Worm (Caenorhabditis elegans) whole organism, L1 larva: ENCODE results near the gene igeg-2.
"Not testable (repeated sequence)": the region's sequence is repeated elsewhere in the genome, so short reads cannot be mapped to it uniquely, and the experiment has no call there.

Experiments used
- C04F5.9 ChIP-seq: sonication (generic microtip); optimal IDR thresholded peaks from 2 replicates; lab custom pipeline; 2016; ENCODE audit warnings: missing genetic modification characterization, missing compliant biosample characterization
- C16A3.4 ChIP-seq: fragments of 150-350 bp; optimal IDR thresholded peaks from 2 replicates; lab custom pipeline; 2014; ENCODE audit warnings: missing biosample characterization, missing genetic modification characterization
- C34B4.2 ChIP-seq: sonication (generic microtip); optimal IDR thresholded peaks from 2 replicates; lab custom pipeline; 2017; ENCODE audit warnings: mild to moderate bottlenecking, missing genetic modification characterization, missing compliant biosample characterization
- aha-1 ChIP-seq: fragments of 150-350 bp; optimal IDR thresholded peaks from 2 replicates; lab custom pipeline; 2014; ENCODE audit warnings: missing biosample characterization, missing genetic modification characterization
- ama-1 ChIP-seq: fragments of 150-350 bp; optimal IDR thresholded peaks from 2 replicates; lab custom pipeline; 2014
- blmp-1 ChIP-seq: fragments of 150-350 bp; optimal IDR thresholded peaks from 2 replicates; lab custom pipeline; 2014; ENCODE audit warnings: missing biosample characterization, missing genetic modification characterization
- ceh-8 ChIP-seq: fragments of 200-800 bp; sonication (Bioruptor generic); optimal IDR thresholded peaks from 2 replicates; lab custom pipeline; 2018; ENCODE audit warnings: mild to moderate bottlenecking, missing genetic modification characterization, moderate library complexity, missing compliant biosample characterization
- ceh-82 ChIP-seq, 3 experiments: fragments of 150-350 bp in 1 of 3; sonication (generic microtip) in 2 of 3; optimal IDR thresholded peaks; 2 replicates each; lab custom pipeline; 2014 to 2017; ENCODE audit warnings: missing biosample characterization in 3 of 3, missing genetic modification characterization in 3 of 3
- efl-1 ChIP-seq, 4 experiments: fragments of 150-350 bp; optimal IDR thresholded peaks in 3 of 4; peaks in 1 of 4; 1 replicate in 1 of 4; 2 replicates in 3 of 4; lab custom pipeline; 2014; ENCODE audit warnings: missing biosample characterization in 2 of 4, missing genetic modification characterization in 2 of 4, missing genetic modification reagents in 2 of 4
- efl-3 ChIP-seq: fragments of 200-800 bp; sonication (Bioruptor generic); optimal IDR thresholded peaks from 2 replicates; lab custom pipeline; 2018; ENCODE audit warnings: mild to moderate bottlenecking, missing genetic modification characterization, missing compliant biosample characterization
- egl-27 ChIP-seq, 2 experiments: fragments of 150-350 bp in 1 of 2; sonication (generic microtip); optimal IDR thresholded peaks; 3 replicates each; lab custom pipeline; 2017 to 2018; ENCODE audit warnings: missing biosample characterization in 2 of 2, missing genetic modification characterization in 2 of 2, missing genetic modification reagents in 2 of 2
- elt-2 ChIP-seq: sonication (generic microtip); optimal IDR thresholded peaks from 2 replicates; lab custom pipeline; 2016; ENCODE audit warnings: missing genetic modification characterization, mild to moderate bottlenecking, inconsistent platforms, missing compliant biosample characterization, missing genetic modification reagents
- elt-3 ChIP-seq, 6 experiments: fragments of 150-350 bp in 1 of 6; sonication (generic microtip); optimal IDR thresholded peaks; 2 replicates each; lab custom pipeline; 2017 to 2018; ENCODE audit warnings: missing biosample characterization in 6 of 6, missing genetic modification characterization in 6 of 6, inconsistent platforms in 1 of 6
- fkh-4 ChIP-seq: sonication (generic microtip); optimal IDR thresholded peaks from 2 replicates; lab custom pipeline; 2016; ENCODE audit warnings: missing compliant biosample characterization, missing genetic modification characterization, borderline replicate concordance
- fos-1 ChIP-seq: fragments of 150-350 bp; optimal IDR thresholded peaks from 2 replicates; lab custom pipeline; 2014; ENCODE audit warnings: missing biosample characterization, missing genetic modification characterization
- hlh-17 ChIP-seq: fragments of 200-800 bp; sonication (Bioruptor generic); optimal IDR thresholded peaks from 2 replicates; lab custom pipeline; 2018; ENCODE audit warnings: missing genetic modification characterization, mild to moderate bottlenecking, missing compliant biosample characterization, moderate library complexity, borderline replicate concordance
- hlh-4 ChIP-seq: sonication (generic microtip); optimal IDR thresholded peaks from 2 replicates; lab custom pipeline; 2016; ENCODE audit warnings: mild to moderate bottlenecking, missing genetic modification characterization, missing compliant biosample characterization
- irx-1 ChIP-seq: sonication (generic microtip); optimal IDR thresholded peaks from 2 replicates; lab custom pipeline; 2016; ENCODE audit warnings: missing genetic modification characterization, missing compliant biosample characterization
- lin-39 ChIP-seq: fragments of 150-350 bp; optimal IDR thresholded peaks from 2 replicates; lab custom pipeline; 2014; ENCODE audit warnings: missing biosample characterization, missing genetic modification reagents, missing genetic modification characterization
- lsy-2 ChIP-seq, 2 experiments: fragments of 150-350 bp; optimal IDR thresholded peaks; 2 replicates each; lab custom pipeline; 2014; ENCODE audit warnings: missing biosample characterization in 2 of 2, missing genetic modification characterization in 2 of 2
- mab-9 ChIP-seq: fragments of 200-800 bp; sonication (Bioruptor generic); IDR thresholded peaks from 2 replicates; pipeline ENCODE4 v1.3.6; 2022; ENCODE audit warnings: missing genetic modification reagents, missing genetic modification characterization, missing compliant biosample characterization
- nhr-12 ChIP-seq: sonication (generic microtip); optimal IDR thresholded peaks from 2 replicates; lab custom pipeline; 2017; ENCODE audit warnings: missing biosample characterization, missing genetic modification characterization
- nhr-28 ChIP-seq: fragments of 150-350 bp; optimal IDR thresholded peaks from 2 replicates; lab custom pipeline; 2014; ENCODE audit warnings: missing biosample characterization, missing genetic modification characterization
- nhr-47 ChIP-seq: sonication (generic microtip); optimal IDR thresholded peaks from 2 replicates; lab custom pipeline; 2016; ENCODE audit warnings: mild to moderate bottlenecking, missing genetic modification characterization, moderate library complexity, missing compliant biosample characterization
- nhr-77 ChIP-seq: fragments of 150-350 bp; optimal IDR thresholded peaks from 2 replicates; lab custom pipeline; 2014; ENCODE audit warnings: missing biosample characterization, missing genetic modification characterization
- nhr-90 ChIP-seq: sonication (generic microtip); optimal IDR thresholded peaks from 2 replicates; lab custom pipeline; 2016; ENCODE audit warnings: mild to moderate bottlenecking, missing genetic modification characterization, missing compliant biosample characterization; ENCODE audit not compliant: poor library complexity
- pag-3 ChIP-seq: sonication (generic microtip); optimal IDR thresholded peaks from 2 replicates; lab custom pipeline; 2017; ENCODE audit warnings: missing genetic modification characterization, mild to moderate bottlenecking, missing compliant biosample characterization, antibody characterized with exemption, borderline replicate concordance; ENCODE audit not compliant: insufficient read depth
- pax-3 ChIP-seq: fragments of 200-800 bp; sonication (Bioruptor generic); optimal IDR thresholded peaks from 2 replicates; lab custom pipeline; 2018; ENCODE audit warnings: mild to moderate bottlenecking, missing genetic modification characterization, moderate library complexity, missing compliant biosample characterization
- pqm-1 ChIP-seq: sonication (generic microtip); optimal IDR thresholded peaks from 3 replicates; lab custom pipeline; 2017; ENCODE audit warnings: missing biosample characterization, missing genetic modification characterization
- skn-1 ChIP-seq: fragments of 150-350 bp; optimal IDR thresholded peaks from 2 replicates; lab custom pipeline; 2014; ENCODE audit warnings: missing biosample characterization, missing genetic modification characterization
- snpc-4 ChIP-seq: fragments of 150-350 bp; optimal IDR thresholded peaks from 2 replicates; lab custom pipeline; 2014; ENCODE audit warnings: missing biosample characterization, missing genetic modification characterization
- sptf-1 ChIP-seq: fragments of 150-350 bp; optimal IDR thresholded peaks from 2 replicates; lab custom pipeline; 2014; ENCODE audit warnings: missing biosample characterization, missing genetic modification characterization
- tbx-2 ChIP-seq: sonication (generic microtip); optimal IDR thresholded peaks from 2 replicates; lab custom pipeline; 2016; ENCODE audit warnings: missing genetic modification characterization, missing compliant biosample characterization
- tlp-1 ChIP-seq: fragments of 150-350 bp; optimal IDR thresholded peaks from 2 replicates; lab custom pipeline; 2014; ENCODE audit warnings: missing biosample characterization, missing genetic modification characterization
- unc-30 ChIP-seq: sonication (generic microtip); optimal IDR thresholded peaks from 2 replicates; lab custom pipeline; 2017; ENCODE audit warnings: missing biosample characterization, missing genetic modification characterization
- unc-98 ChIP-seq: fragments of 200-800 bp; sonication (Bioruptor generic); IDR thresholded peaks from 2 replicates; pipeline ENCODE4 v1.3.6; 2022; ENCODE audit warnings: missing genetic modification characterization, missing compliant biosample characterization
- vab-15 ChIP-seq: sonication (generic microtip); optimal IDR thresholded peaks from 2 replicates; lab custom pipeline; 2017; ENCODE audit warnings: missing genotype, mild to moderate bottlenecking, missing genetic modification characterization, missing compliant biosample characterization
- xbp-1 ChIP-seq: sonication (generic microtip); optimal IDR thresholded peaks from 2 replicates; lab custom pipeline; 2016; ENCODE audit warnings: missing genetic modification characterization, missing compliant biosample characterization
- zip-4 ChIP-seq: fragments of 200-800 bp; sonication (Bioruptor generic); optimal IDR thresholded peaks from 2 replicates; lab custom pipeline; 2018; ENCODE audit warnings: mild to moderate bottlenecking, missing genetic modification characterization, moderate library complexity, missing compliant biosample characterization
- ztf-4 ChIP-seq: fragments of 150-350 bp; optimal IDR thresholded peaks from 2 replicates; lab custom pipeline; 2014; ENCODE audit warnings: missing biosample characterization, missing genetic modification characterization

Gene igeg-2

ce11 chrX:11439740-11440139, 6.7 kb downstream of the igeg-2 start, which contains the start of gene F46C3.7:
F46C3.7 (plus strand) TSS chrX:11440040.
- not testable (repeated sequence) for TF ChIP-seq hlh-4 (tag; lab: Kevin White, UChicago); egl-27 (tag; optimal IDR thresholded peaks at IDR 0.05; lab: Kevin White, UChicago); mab-9 (GFP tag; lab: Robert Waterston, UW)

- TF ChIP-seq ama-1 (lab: Kevin White, UChicago), result no peak
- TF ChIP-seq tbx-2 (tag; lab: Kevin White, UChicago), result no peak
- no peak for TF ChIP-seq snpc-4 (tag; lab: Kevin White, UChicago)
- TF ChIP-seq nhr-28 (tag; lab: Kevin White, UChicago), result no peak
- TF ChIP-seq nhr-90, result no peak
- no peak for TF ChIP-seq efl-3 (GFP tag; lab: Kevin White, UChicago)
- TF ChIP-seq C34B4.2 (tag; lab: Kevin White, UChicago), result no peak
- no peak for TF ChIP-seq irx-1 (tag; lab: Kevin White, UChicago)
- TF ChIP-seq lin-39, result no peak
- TF ChIP-seq efl-1 (optimal IDR thresholded peaks at IDR 0.05; lab: Kevin White, UChicago), result no peak
- no peak for TF ChIP-seq efl-1 (GFP tag; optimal IDR thresholded peaks at IDR 0.05 in 1 of 2; lab: Kevin White, UChicago)
- no peak for TF ChIP-seq nhr-47
- no peak for TF ChIP-seq lsy-2 (tag; optimal IDR thresholded peaks at IDR 0.05; lab: Kevin White, UChicago)
- no peak for TF ChIP-seq fos-1 (tag; lab: Kevin White, UChicago)
- TF ChIP-seq fkh-4 (tag; lab: Kevin White, UChicago), result no peak
- TF ChIP-seq unc-30, result no peak
- no peak for TF ChIP-seq skn-1 (tag; lab: Kevin White, UChicago)
Observed at ce11 chrX:11437716-11438115, 8.7 kb downstream of the igeg-2 start.

DNA sequence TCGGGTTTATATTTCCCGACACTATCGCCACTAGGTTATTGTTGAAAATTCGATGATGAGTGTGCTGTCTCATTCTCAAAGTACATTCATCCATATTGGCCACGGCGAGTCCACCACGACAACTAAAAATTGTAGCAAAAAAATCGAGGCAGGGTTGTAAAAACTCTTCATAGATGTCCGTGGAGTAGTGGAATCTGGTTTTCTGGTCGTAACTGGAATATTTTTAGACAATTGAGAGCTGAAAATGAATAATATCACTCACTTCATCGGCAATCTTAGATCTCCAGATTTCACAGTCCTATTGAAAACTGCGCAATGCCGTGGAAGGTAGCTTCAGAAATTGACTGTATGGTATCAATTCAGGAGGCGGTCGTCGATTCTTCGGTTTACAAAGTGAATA, 10.9 kb downstream of the igeg-2 start:
- TF ChIP-seq pqm-1 (no peak), unc-98 (no peak), pag-3 (no peak), ceh-8 (GFP tag; lab: Kevin White, UChicago) (no peak), nhr-12 (no peak)
- TF ChIP-seq, all 84 proteins: peak for 0

- TF ChIP-seq fkh-4 (tag; lab: Kevin White, UChicago) (no peak), ztf-4 (no peak), C34B4.2 (tag; lab: Kevin White, UChicago) (no peak), nhr-90 (no peak), sptf-1 (tag; lab: Kevin White, UChicago) (no peak), blmp-1 (tag; lab: Kevin White, UChicago) (peak; percentile 10), C16A3.4 (tag; lab: Kevin White, UChicago) (no peak), vab-15 (no peak)
Observed at ce11 chrX:11433488-11433887, 12.9 kb downstream of the igeg-2 start, which contains the start of gene hum-4. hum-4 (minus strand) TSS chrX:11433588.

DNA sequence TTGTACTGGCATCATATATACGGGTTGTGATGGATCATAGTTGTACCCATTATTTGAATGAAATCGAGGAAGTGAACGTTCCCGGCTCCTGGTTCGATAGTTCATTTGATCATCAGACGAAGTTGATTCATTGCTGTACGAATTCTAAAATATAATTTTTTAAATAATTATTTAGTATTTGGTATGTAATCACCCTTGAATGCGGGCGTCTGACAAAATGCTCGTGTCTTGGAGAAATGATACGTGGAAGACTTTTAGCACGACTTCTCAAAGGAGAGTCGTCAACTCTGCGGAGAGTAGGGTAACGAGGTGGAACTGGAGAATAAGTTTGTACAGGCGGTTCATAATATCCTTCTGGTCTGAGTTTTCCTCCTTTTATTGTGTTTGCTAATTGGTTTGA, 18.9 kb downstream of the igeg-2 start:
- no peak for TF ChIP-seq tlp-1 (tag; lab: Kevin White, UChicago)
- TF ChIP-seq nhr-77 (tag; lab: Kevin White, UChicago), result no peak
- no peak for TF ChIP-seq lsy-2 (tag; optimal IDR thresholded peaks at IDR 0.05; lab: Kevin White, UChicago)
- no peak for TF ChIP-seq xbp-1 (tag; lab: Kevin White, UChicago)
- no peak for TF ChIP-seq aha-1 (tag; lab: Kevin White, UChicago)
- TF ChIP-seq elt-3 (tag; optimal IDR thresholded peaks at IDR 0.05; lab: Kevin White, UChicago), result no peak
- no peak for TF ChIP-seq pag-3
- no peak for TF ChIP-seq C04F5.9 (tag; lab: Kevin White, UChicago)
- no peak for TF ChIP-seq efl-1 (optimal IDR thresholded peaks at IDR 0.05; lab: Kevin White, UChicago)
- TF ChIP-seq efl-1 (GFP tag; optimal IDR thresholded peaks at IDR 0.05 in 1 of 2; lab: Kevin White, UChicago), result no peak
- TF ChIP-seq pax-3, result no peak
- no peak for TF ChIP-seq elt-2 (tag; lab: Kevin White, UChicago)
- no peak for TF ChIP-seq hlh-17 (GFP tag; lab: Kevin White, UChicago)
- TF ChIP-seq zip-4, result no peak
- no peak for TF ChIP-seq ceh-82 (tag; optimal IDR thresholded peaks at IDR 0.05; lab: Kevin White, UChicago)
